Worm (Caenorhabditis elegans) whole organism, young adult: Measurements from ENCODE around the gene fbxb-48.

Experiments used
- hmg-20 ChIP-seq: fragments of 200-800 bp; sonication (Bioruptor generic); IDR thresholded peaks from 2 replicates; pipeline ENCODE4 v1.3.6; 2022; ENCODE audit warnings: missing genetic modification reagents, missing genetic modification characterization, missing compliant biosample characterization
- sdz-38 ChIP-seq: sonication (generic microtip); optimal IDR thresholded peaks from 2 replicates; lab custom pipeline; 2016; ENCODE audit warnings: missing genotype, missing genetic modification characterization, missing compliant biosample characterization

DNA sequence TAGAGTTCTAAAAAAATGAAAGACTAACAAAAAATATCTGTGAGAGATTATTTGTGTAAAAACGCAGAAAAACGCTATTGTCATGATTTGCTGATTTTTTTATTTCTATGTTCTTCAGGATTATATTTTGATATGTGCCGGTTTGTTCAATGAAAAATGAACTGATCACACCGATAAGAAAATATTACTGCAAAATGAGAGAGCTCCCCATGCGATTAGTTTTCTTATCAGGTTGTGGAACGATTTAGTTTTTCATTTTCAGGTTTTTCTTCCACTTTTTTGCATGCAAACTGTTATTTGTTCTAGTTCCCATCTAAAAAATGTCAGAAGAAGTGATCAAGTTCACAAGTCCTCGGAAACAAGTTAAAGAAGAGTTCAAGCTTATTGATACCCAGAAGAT, 9.2 kb upstream of the fbxb-48 start, which contains the start of gene btb-9:
- TF ChIP-seq sdz-38 (tag; lab: Kevin White, UChicago) (no peak), hmg-20 (no peak)
